Worm (Caenorhabditis elegans) whole organism, L2 larva: ENCODE results near the gene C55A6.10.

ENCODE experiments used
- C34F6.9 ChIP-seq: fragments of 150-350 bp; optimal IDR thresholded peaks from 2 replicates; lab custom pipeline; 2014; ENCODE audit warnings: missing biosample characterization, missing genetic modification characterization
- F13H6.1 ChIP-seq: sonication (generic microtip); optimal IDR thresholded peaks from 2 replicates; lab custom pipeline; 2016; ENCODE audit warnings: missing genetic modification characterization, missing compliant biosample characterization
- R02D3.7 ChIP-seq: fragments of 150-350 bp; optimal IDR thresholded peaks from 2 replicates; lab custom pipeline; 2014; ENCODE audit warnings: missing biosample characterization, missing genetic modification characterization
- ZK546.5 ChIP-seq: sonication (generic microtip); optimal IDR thresholded peaks from 2 replicates; lab custom pipeline; 2017; ENCODE audit warnings: missing biosample characterization, missing genetic modification characterization
- alr-1 ChIP-seq: fragments of 150-350 bp; optimal IDR thresholded peaks from 2 replicates; lab custom pipeline; 2014; ENCODE audit warnings: missing biosample characterization, missing genetic modification characterization
- ama-1 ChIP-seq: fragments of 150-350 bp; optimal IDR thresholded peaks from 2 replicates; lab custom pipeline; 2018; ENCODE audit warnings: inconsistent platforms
- blmp-1 ChIP-seq: sonication (generic microtip); optimal IDR thresholded peaks from 2 replicates; lab custom pipeline; 2017; ENCODE audit warnings: missing genetic modification characterization, mild to moderate bottlenecking, missing compliant biosample characterization, antibody characterized with exemption, moderate library complexity; ENCODE audit not compliant: insufficient read depth
- crh-2 ChIP-seq: sonication (generic microtip); optimal IDR thresholded peaks from 2 replicates; lab custom pipeline; 2017; ENCODE audit warnings: missing biosample characterization, missing genetic modification characterization
- egl-27 ChIP-seq: sonication (generic microtip); optimal IDR thresholded peaks from 3 replicates; lab custom pipeline; 2017; ENCODE audit warnings: missing biosample characterization, missing genetic modification reagents, missing genetic modification characterization
- fos-1 ChIP-seq: fragments of 150-350 bp; optimal IDR thresholded peaks from 2 replicates; lab custom pipeline; 2014; ENCODE audit warnings: missing biosample characterization, missing genetic modification characterization
- gmeb-1 ChIP-seq: fragments of 150-350 bp; optimal IDR thresholded peaks from 2 replicates; lab custom pipeline; 2014; ENCODE audit warnings: missing biosample characterization, missing genetic modification characterization
- lin-11 ChIP-seq: fragments of 150-350 bp; sonication (generic microtip); optimal IDR thresholded peaks from 2 replicates; lab custom pipeline; 2014; ENCODE audit warnings: missing biosample characterization, missing genetic modification characterization, inconsistent platforms, mixed read lengths
- lsy-2 ChIP-seq, 2 experiments: fragments of 150-350 bp in 1 of 2; sonication (generic microtip) in 1 of 2; optimal IDR thresholded peaks; 2 replicates each; lab custom pipeline; 2014 to 2017; ENCODE audit warnings: missing biosample characterization in 2 of 2, missing genetic modification characterization in 2 of 2
- mab-5 ChIP-seq: fragments of 150-350 bp; optimal IDR thresholded peaks from 2 replicates; lab custom pipeline; 2014; ENCODE audit warnings: missing biosample characterization, missing genetic modification characterization
- mbf-1 ChIP-seq: sonication (generic microtip); optimal IDR thresholded peaks from 2 replicates; lab custom pipeline; 2017; ENCODE audit warnings: missing biosample characterization, missing genetic modification characterization
- nhr-11 ChIP-seq: fragments of 150-350 bp; optimal IDR thresholded peaks from 2 replicates; lab custom pipeline; 2014; ENCODE audit warnings: missing biosample characterization, missing genetic modification characterization
- nhr-12 ChIP-seq: fragments of 150-350 bp; optimal IDR thresholded peaks from 2 replicates; lab custom pipeline; 2014; ENCODE audit warnings: missing biosample characterization, missing genetic modification characterization
- nhr-129 ChIP-seq: fragments of 150-350 bp; optimal IDR thresholded peaks from 2 replicates; lab custom pipeline; 2014; ENCODE audit warnings: missing biosample characterization, missing genetic modification characterization
- nhr-21 ChIP-seq: fragments of 150-350 bp; optimal IDR thresholded peaks from 2 replicates; lab custom pipeline; 2014; ENCODE audit warnings: missing biosample characterization, missing genetic modification characterization
- nhr-25 ChIP-seq: fragments of 150-350 bp; sonication (generic microtip); optimal IDR thresholded peaks from 3 replicates; lab custom pipeline; 2014; ENCODE audit warnings: missing biosample characterization, missing genetic modification characterization
- nhr-6 ChIP-seq: fragments of 150-350 bp; optimal IDR thresholded peaks from 2 replicates; lab custom pipeline; 2014; ENCODE audit warnings: missing biosample characterization, missing genetic modification characterization
- nhr-77 ChIP-seq: fragments of 150-350 bp; optimal IDR thresholded peaks from 2 replicates; lab custom pipeline; 2014; ENCODE audit warnings: missing biosample characterization, missing genetic modification characterization
- sem-4 ChIP-seq: fragments of 150-350 bp; optimal IDR thresholded peaks from 2 replicates; lab custom pipeline; 2014; ENCODE audit warnings: missing biosample characterization, missing genetic modification reagents, missing genetic modification characterization
- sma-3 ChIP-seq: sonication (generic microtip); optimal IDR thresholded peaks from 2 replicates; lab custom pipeline; 2016; ENCODE audit warnings: missing genetic modification reagents, missing genetic modification characterization, missing compliant biosample characterization
- sma-9 ChIP-seq, 2 experiments: fragments of 150-350 bp in 1 of 2; sonication (generic microtip) in 1 of 2; optimal IDR thresholded peaks; 2 replicates each; lab custom pipeline; 2014 to 2016; ENCODE audit warnings: missing genetic modification characterization in 2 of 2, mild to moderate bottlenecking in 1 of 2, missing biosample characterization in 1 of 2, missing compliant biosample characterization in 1 of 2, missing genetic modification reagents in 1 of 2, moderate library complexity in 1 of 2
- snpc-4 ChIP-seq: fragments of 150-350 bp; optimal IDR thresholded peaks from 2 replicates; lab custom pipeline; 2014; ENCODE audit warnings: missing biosample characterization, missing genetic modification characterization
- unc-39 ChIP-seq: fragments of 150-350 bp; optimal IDR thresholded peaks from 2 replicates; lab custom pipeline; 2014; ENCODE audit warnings: missing biosample characterization, missing genetic modification characterization
- unc-55 ChIP-seq: fragments of 150-350 bp; sonication (generic microtip); optimal IDR thresholded peaks from 3 replicates; lab custom pipeline; 2014; ENCODE audit warnings: missing biosample characterization, missing genetic modification reagents, missing genetic modification characterization
- unc-62 ChIP-seq: fragments of 150-350 bp; optimal IDR thresholded peaks from 2 replicates; lab custom pipeline; 2014; ENCODE audit warnings: missing biosample characterization, missing genetic modification reagents, missing genetic modification characterization
- zag-1 ChIP-seq: fragments of 150-350 bp; optimal IDR thresholded peaks from 2 replicates; lab custom pipeline; 2014; ENCODE audit warnings: missing biosample characterization, missing genetic modification characterization
- ztf-1 ChIP-seq: fragments of 200-800 bp; sonication (Bioruptor generic); conservative IDR thresholded peaks from 2 replicates; pipeline ENCODE4 v1.3.6; 2022; ENCODE audit warnings: missing genetic modification characterization, missing compliant biosample characterization
- ztf-11 ChIP-seq: sonication (generic microtip); optimal IDR thresholded peaks from 2 replicates; lab custom pipeline; 2017; ENCODE audit warnings: missing biosample characterization, missing genetic modification characterization
- ztf-4 ChIP-seq: fragments of 150-350 bp; optimal IDR thresholded peaks from 2 replicates; lab custom pipeline; 2014; ENCODE audit warnings: missing biosample characterization, missing genetic modification characterization

C55A6.10 gene

DNA sequence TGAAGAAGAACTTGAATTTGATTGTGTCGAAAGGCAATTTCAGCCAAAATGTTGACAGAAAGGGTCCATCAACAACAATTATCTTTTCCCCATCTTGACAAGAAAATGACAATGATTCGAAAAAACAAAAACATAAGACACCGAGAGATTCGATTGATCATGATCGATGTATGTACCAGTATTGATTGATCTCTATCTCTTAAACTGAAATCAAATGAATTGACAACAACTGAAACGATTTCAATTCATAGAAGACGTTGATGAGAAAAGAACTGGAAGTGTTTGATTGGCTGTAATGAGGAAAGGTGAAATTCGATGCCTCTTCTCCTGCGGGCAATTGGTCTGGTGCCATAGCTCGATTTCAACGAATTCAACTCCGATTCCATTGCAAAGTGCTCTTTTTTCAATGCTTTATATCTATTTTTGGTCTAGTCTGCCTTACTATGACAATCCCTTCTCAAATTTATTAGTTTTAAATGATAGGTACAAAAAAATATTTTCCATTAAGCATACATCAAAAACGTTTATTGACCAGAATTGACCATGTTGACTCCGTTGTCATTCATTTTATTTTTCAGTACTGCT lies 28.3 kb downstream of the C55A6.10 start:
- no peak for TF ChIP-seq egl-27 (tag; lab: Kevin White, UChicago)
- TF ChIP-seq mbf-1 (tag; lab: Kevin White, UChicago): no peak
- no peak for TF ChIP-seq ztf-1 (GFP tag; lab: Robert Waterston, UW)
- no peak for TF ChIP-seq mab-5 (tag; lab: Kevin White, UChicago)
- TF ChIP-seq ztf-11 (tag; lab: Kevin White, UChicago): no peak
- no peak for TF ChIP-seq gmeb-1 (tag; lab: Kevin White, UChicago)
- no peak for TF ChIP-seq alr-1
- TF ChIP-seq snpc-4 (tag; lab: Kevin White, UChicago): no peak
- no peak for TF ChIP-seq fos-1 (tag; lab: Kevin White, UChicago)
- TF ChIP-seq F13H6.1 (tag; lab: Kevin White, UChicago): no peak

DNA sequence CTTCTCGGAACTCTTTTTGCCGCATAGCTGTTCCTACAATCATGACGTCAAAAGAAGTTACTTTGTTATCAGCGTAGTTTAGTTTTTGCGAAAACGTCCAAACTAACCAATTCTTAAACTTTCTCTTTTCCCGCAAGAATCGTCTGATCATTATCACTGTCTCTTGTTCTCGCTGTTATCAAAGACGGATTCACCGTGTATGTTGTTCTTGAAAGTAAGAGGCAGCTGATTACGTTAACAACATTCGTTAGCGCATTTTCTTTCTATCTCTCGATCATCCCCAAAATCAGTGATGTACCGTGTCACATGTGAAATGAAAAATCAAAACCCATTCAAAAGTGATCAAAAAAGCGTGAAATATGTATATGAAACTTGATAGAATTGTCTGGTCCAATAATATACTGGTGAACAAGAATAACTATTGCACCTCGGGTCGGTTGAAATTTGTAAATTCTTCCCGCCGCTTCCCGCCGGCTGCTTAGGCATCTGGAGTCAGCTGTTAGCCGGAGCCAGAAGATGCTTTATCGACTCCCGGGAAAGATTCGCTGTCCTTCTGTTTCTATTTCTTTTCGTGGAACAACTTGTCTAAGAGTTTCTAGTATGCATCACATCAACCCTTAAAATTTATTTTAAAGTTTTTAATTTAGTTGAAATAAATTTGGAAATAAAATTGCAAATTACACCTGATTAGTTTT lies 29.5 kb downstream of the C55A6.10 start:
- TF ChIP-seq gmeb-1 (tag; lab: Kevin White, UChicago) (peak; percentile 65), nhr-25 (peak; percentile 50), nhr-12 (tag; lab: Kevin White, UChicago) (no peak), fos-1 (tag; lab: Kevin White, UChicago) (peak; percentile 93), nhr-129 (tag; lab: Kevin White, UChicago) (peak; percentile 58), nhr-21 (tag; lab: Kevin White, UChicago) (peak; percentile 56), ama-1 (lab: Kevin White, UChicago) (no peak), blmp-1 (tag; lab: Kevin White, UChicago) (peak; percentile 96), unc-39 (no peak), crh-2 (tag; lab: Kevin White, UChicago) (peak; percentile 60), alr-1 (no peak), unc-62 (GFP tag; lab: Kevin White, UChicago) (no peak), sma-9 (GFP tag; optimal IDR thresholded peaks at IDR 0.05; lab: Kevin White, UChicago) (peak; percentile 87), sma-9 (tag; optimal IDR thresholded peaks at IDR 0.05; lab: Kevin White, UChicago) (no peak), lsy-2 (tag; optimal IDR thresholded peaks at IDR 0.05; lab: Kevin White, UChicago) (peak in 1 of 2 experiments; percentile 29), unc-55 (no peak), F13H6.1 (tag; lab: Kevin White, UChicago) (peak; percentile 7), nhr-11 (no peak), egl-27 (tag; lab: Kevin White, UChicago) (peak; percentile 19), sma-3 (peak; percentile 43), zag-1 (tag; lab: Kevin White, UChicago) (no peak)
- TF ChIP-seq, all 48 proteins: peak for 12

DNA sequence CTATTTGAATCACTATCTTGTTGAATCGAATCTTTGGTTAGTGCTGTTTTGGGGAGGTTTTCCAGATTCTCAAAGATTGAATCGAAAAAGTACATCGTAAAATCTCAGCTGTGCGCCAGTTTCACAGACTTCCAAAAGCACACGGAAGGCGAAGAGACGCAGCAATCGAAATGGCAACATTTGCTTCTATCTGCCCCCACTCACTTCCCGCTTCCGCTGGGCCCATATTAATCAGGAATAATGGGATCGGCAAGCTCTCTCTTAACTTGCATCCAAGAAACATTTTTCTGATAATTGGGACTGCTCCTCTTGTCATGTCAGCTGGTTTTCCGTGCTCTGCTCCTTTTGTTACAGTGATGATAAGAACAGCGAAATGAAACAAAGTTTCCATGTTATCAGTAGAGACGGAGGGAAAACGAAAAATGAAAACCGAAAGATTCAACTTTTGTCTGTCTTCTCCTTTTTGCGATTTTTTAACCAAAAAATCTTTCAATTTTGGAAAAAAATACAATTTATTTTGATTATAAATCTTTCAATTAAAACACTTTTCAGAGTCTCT lies 30.4 kb downstream of the C55A6.10 start:
- no peak for TF ChIP-seq lin-11 (tag; lab: Kevin White, UChicago)
- TF ChIP-seq lsy-2 (tag; optimal IDR thresholded peaks at IDR 0.05; lab: Kevin White, UChicago): peak in 1 of 2 experiments; percentile 27
- peak; percentile 38 for TF ChIP-seq nhr-129 (tag; lab: Kevin White, UChicago)
- peak; percentile 70 for TF ChIP-seq fos-1 (tag; lab: Kevin White, UChicago)
- peak; percentile 68 for TF ChIP-seq sma-9 (GFP tag; optimal IDR thresholded peaks at IDR 0.05; lab: Kevin White, UChicago)
- no peak for TF ChIP-seq sma-9 (tag; optimal IDR thresholded peaks at IDR 0.05; lab: Kevin White, UChicago)
- TF ChIP-seq sem-4 (tag; lab: Kevin White, UChicago): peak; percentile 16
- TF ChIP-seq F13H6.1 (tag; lab: Kevin White, UChicago): peak; percentile 64
- TF ChIP-seq mab-5 (tag; lab: Kevin White, UChicago): peak; percentile 19
- TF ChIP-seq crh-2 (tag; lab: Kevin White, UChicago): peak; percentile 60
- TF ChIP-seq C34F6.9 (tag; lab: Kevin White, UChicago): peak; percentile 26
- TF ChIP-seq R02D3.7 (tag; lab: Kevin White, UChicago): no peak
- no peak for TF ChIP-seq nhr-77 (tag; lab: Kevin White, UChicago)
- TF ChIP-seq, all 48 proteins: peak for 9

DNA sequence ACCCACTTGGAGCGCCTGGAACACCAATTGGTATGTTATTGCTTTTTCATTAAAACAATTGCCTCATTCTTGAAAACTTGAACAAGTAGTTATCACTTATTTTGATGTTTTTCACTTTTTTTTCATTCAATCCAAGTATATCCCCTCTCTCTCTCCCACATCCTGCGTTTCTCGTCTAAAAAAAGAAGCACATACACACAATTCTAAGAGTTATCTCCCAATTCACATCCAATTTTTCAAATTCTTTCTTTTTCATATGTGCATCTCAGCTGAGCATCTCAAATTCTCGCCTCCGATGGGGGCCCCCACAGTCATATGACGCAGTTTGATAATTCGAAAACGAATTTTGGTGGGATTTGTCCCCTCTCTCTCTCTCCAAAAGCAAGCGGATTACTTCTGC lies 31.5 kb downstream of the C55A6.10 start:
- TF ChIP-seq ZK546.5 (tag; lab: Kevin White, UChicago) (no peak), nhr-6 (no peak), C34F6.9 (tag; lab: Kevin White, UChicago) (peak; percentile 14), crh-2 (tag; lab: Kevin White, UChicago) (no peak), ztf-4 (tag; lab: Kevin White, UChicago) (no peak)
